Fruit fly (Drosophila melanogaster): ENCODE measurements around the gene Cpsf100.

DNA sequence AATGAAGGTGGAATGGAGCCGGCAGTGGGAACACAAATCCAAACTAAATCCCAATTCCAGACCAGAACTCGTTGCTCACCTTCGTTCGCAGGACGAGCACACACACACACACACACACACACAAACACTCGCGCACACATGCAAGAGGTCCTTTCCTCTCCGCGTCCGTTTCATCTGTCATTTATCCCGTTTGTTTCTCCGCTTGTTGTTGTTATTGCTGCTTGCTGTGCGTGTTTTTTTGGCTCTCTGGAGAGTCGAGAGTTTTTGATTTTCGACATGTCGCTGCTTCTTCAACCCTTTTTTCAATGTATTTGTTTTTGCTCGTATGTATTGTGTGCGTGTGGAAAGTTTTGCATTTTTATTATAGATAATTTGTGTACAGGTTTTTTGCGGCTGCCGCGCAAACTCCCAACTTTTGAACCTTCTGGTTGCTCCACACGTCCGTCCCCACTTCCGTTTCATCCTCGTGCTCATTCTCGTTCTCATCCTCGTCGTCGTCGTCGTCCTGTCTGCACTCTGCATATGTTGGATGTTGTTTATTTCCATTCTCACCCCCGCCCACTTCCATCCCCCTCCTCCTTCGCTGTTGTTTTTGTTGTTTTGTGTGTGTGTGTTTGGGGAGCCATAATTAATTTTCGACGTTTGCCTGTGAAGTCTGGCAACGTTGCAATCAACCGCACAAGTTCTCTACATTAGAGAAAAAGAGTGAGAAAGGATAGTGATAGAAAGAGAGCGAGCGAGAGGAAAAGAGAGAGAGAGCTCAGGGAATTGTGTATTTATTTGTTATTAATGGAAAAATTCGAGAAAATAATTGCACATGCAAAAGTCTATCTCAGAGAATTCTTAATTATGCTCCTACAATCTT, 35.1 kb downstream of the Cpsf100 start:
- no peak for TF ChIP-seq Ets21C (GFP tag; optimal IDR thresholded peaks at IDR 0.05)
- TF ChIP-seq Lpt (GFP tag; optimal IDR thresholded peaks at IDR 0.05) = no peak
- TF ChIP-seq Sox14 (GFP tag; optimal IDR thresholded peaks at IDR 0.05) = no peak
- no peak for TF ChIP-seq salr (GFP tag; optimal IDR thresholded peaks at IDR 0.05)
- no peak for TF ChIP-seq pdm3 (GFP tag; optimal IDR thresholded peaks at IDR 0.05)
